Worm (Caenorhabditis elegans): ENCODE data around the gene hpo-8.

hpo-8 gene

ce11 chrV:6819812-6820211, 19.3 kb upstream of the hpo-8 start, which contains the start of gene dmsr-13:
TSS of gene dmsr-13 (minus strand) at chrV:6819912.
- TF ChIP-seq ceh-31 (tag; optimal IDR thresholded peaks at IDR 0.05) (no peak), pat-9 (tag; optimal IDR thresholded peaks at IDR 0.05) (no peak), zip-5 (tag; optimal IDR thresholded peaks at IDR 0.05) (no peak), madf-2 (tag; optimal IDR thresholded peaks at IDR 0.05) (no peak), pqm-1 (tag; optimal IDR thresholded peaks at IDR 0.05) (no peak)

- no peak for TF ChIP-seq K09A11.1 (tag; optimal IDR thresholded peaks at IDR 0.05; ENCODE audit: insufficient read depth)
- no peak for TF ChIP-seq mec-3 (tag; optimal IDR thresholded peaks at IDR 0.05; ENCODE audit: borderline replicate concordance)
- no peak for TF ChIP-seq hlh-6 (tag; optimal IDR thresholded peaks at IDR 0.05)
- TF ChIP-seq ceh-22 (tag; optimal IDR thresholded peaks at IDR 0.05), result no peak
- no peak for TF ChIP-seq rnt-1 (tag; optimal IDR thresholded peaks at IDR 0.05)
- no peak for TF ChIP-seq pqm-1 (tag; optimal IDR thresholded peaks at IDR 0.05)
- no peak for TF ChIP-seq elt-4 (tag; optimal IDR thresholded peaks at IDR 0.05)
- no peak for TF ChIP-seq lin-11 (tag; optimal IDR thresholded peaks at IDR 0.05)
Measured at ce11 chrV:6821509-6821908, 17.6 kb upstream of the hpo-8 start, which contains the start of gene T15B7.8. TSS of gene T15B7.8 (plus strand) at chrV:6821809.

- TF ChIP-seq ceh-19 (GFP tag; optimal IDR thresholded peaks at IDR 0.05) (no peak), ets-4 (tag; optimal IDR thresholded peaks at IDR 0.05) (no peak), ceh-48 (tag; optimal IDR thresholded peaks at IDR 0.05) (no peak), elt-2 (tag; optimal IDR thresholded peaks at IDR 0.05) (peak; percentile 85), hlh-30 (tag; optimal IDR thresholded peaks at IDR 0.05; ENCODE audit: insufficient read depth) (no peak)
Measured at ce11 chrV:6823432-6823831, 15.7 kb upstream of the hpo-8 start.

ce11 chrV:6828786-6829185, 10.3 kb upstream of the hpo-8 start, which contains the start of gene dmsr-15:
TSS of gene dmsr-15 (minus strand) at chrV:6828886.
- TF ChIP-seq ama-1 (optimal IDR thresholded peaks at IDR 0.05) (no peak), ceh-19 (GFP tag; optimal IDR thresholded peaks at IDR 0.05) (no peak), npax-4 (tag; optimal IDR thresholded peaks at IDR 0.05) (no peak), ceh-22 (tag; optimal IDR thresholded peaks at IDR 0.05) (no peak), madf-2 (tag; optimal IDR thresholded peaks at IDR 0.05) (no peak), ztf-16 (tag; optimal IDR thresholded peaks at IDR 0.05) (no peak), unc-42 (tag; optimal IDR thresholded peaks at IDR 0.05) (no peak), pax-1 (tag; optimal IDR thresholded peaks at IDR 0.05) (no peak)

- TF ChIP-seq ceh-31 (tag; optimal IDR thresholded peaks at IDR 0.05), result no peak
- TF ChIP-seq madf-2 (tag; optimal IDR thresholded peaks at IDR 0.05), result no peak
- no peak for TF ChIP-seq fkh-10 (GFP tag; optimal IDR thresholded peaks at IDR 0.05)
- no peak for TF ChIP-seq nhr-11 (tag; optimal IDR thresholded peaks at IDR 0.05)
- no peak for TF ChIP-seq tbx-7 (tag; optimal IDR thresholded peaks at IDR 0.05)
- no peak for TF ChIP-seq pag-3 (tag; optimal IDR thresholded peaks at IDR 0.05; ENCODE audit: borderline replicate concordance)
- TF ChIP-seq pha-2 (tag; optimal IDR thresholded peaks at IDR 0.05), result no peak
- no peak for TF ChIP-seq ceh-48 (tag; optimal IDR thresholded peaks at IDR 0.05)
- no peak for TF ChIP-seq nhr-232 (tag; optimal IDR thresholded peaks at IDR 0.05)
- no peak for TF ChIP-seq pros-1 (tag; optimal IDR thresholded peaks at IDR 0.05)
- no peak for TF ChIP-seq unc-86 (tag; optimal IDR thresholded peaks at IDR 0.05)
- TF ChIP-seq K02D7.2 (tag; optimal IDR thresholded peaks at IDR 0.05), result no peak
- no peak for TF ChIP-seq npax-4 (tag; optimal IDR thresholded peaks at IDR 0.05)
- no peak for TF ChIP-seq hlh-30 (tag; optimal IDR thresholded peaks at IDR 0.05; ENCODE audit: insufficient read depth)
- no peak for TF ChIP-seq K09A11.1 (tag; optimal IDR thresholded peaks at IDR 0.05; ENCODE audit: insufficient read depth)
- no peak for TF ChIP-seq zip-5 (tag; optimal IDR thresholded peaks at IDR 0.05)
- TF ChIP-seq eyg-1 (tag; optimal IDR thresholded peaks at IDR 0.05), result no peak
- TF ChIP-seq gmeb-2 (tag; optimal IDR thresholded peaks at IDR 0.05), result no peak
- no peak for TF ChIP-seq C08G9.2 (tag; optimal IDR thresholded peaks at IDR 0.05)
Measured at ce11 chrV:6829404-6829803, 9.7 kb upstream of the hpo-8 start, which contains the start of gene col-141. TSS of gene col-141 (plus strand) at chrV:6829704.

Measured in whole organism, late embryonic.